Worm (Caenorhabditis elegans) whole organism, young adult: ENCODE results near the gene gcy-3.

Experiments used
- B0019.2 ChIP-seq: fragments of 200-800 bp; sonication (Bioruptor generic); conservative IDR thresholded peaks from 2 replicates; pipeline ENCODE4 v1.3.6; 2022; ENCODE audit warnings: missing genetic modification reagents, missing genetic modification characterization, missing compliant biosample characterization
- cebp-1 ChIP-seq, 2 experiments: fragments of 200-800 bp in 1 of 2; sonication (Bioruptor generic) in 1 of 2; sonication (generic microtip) in 1 of 2; IDR thresholded peaks in 1 of 2; optimal IDR thresholded peaks in 1 of 2; 2 replicates each; pipeline versions ENCODE4 v1.3.6 to Lab custom; 2017 to 2022; ENCODE audit warnings: missing compliant biosample characterization in 2 of 2, missing genetic modification characterization in 2 of 2, mild to moderate bottlenecking in 1 of 2, missing genetic modification reagents in 1 of 2, moderate library complexity in 1 of 2
- dpl-1 ChIP-seq: fragments of 150-350 bp; optimal IDR thresholded peaks from 2 replicates; lab custom pipeline; 2014; ENCODE audit warnings: missing biosample characterization, missing genetic modification reagents, missing genetic modification characterization
- lag-1 ChIP-seq: fragments of 200-800 bp; sonication (Bioruptor generic); IDR thresholded peaks from 2 replicates; pipeline ENCODE4 v1.3.6; 2022; ENCODE audit warnings: missing genetic modification reagents, missing genetic modification characterization, missing compliant biosample characterization
- mcd-1 ChIP-seq: fragments of 200-800 bp; sonication (Bioruptor generic); IDR thresholded peaks from 2 replicates; pipeline ENCODE4 v1.3.6; 2022; ENCODE audit warnings: missing genetic modification reagents, missing genetic modification characterization, missing compliant biosample characterization
- rec-8 ChIP-seq, 2 experiments: sonication (generic microtip); optimal IDR thresholded peaks; 2 replicates each; lab custom pipeline; 2016; ENCODE audit warnings: mild to moderate bottlenecking in 2 of 2, missing genetic modification characterization in 2 of 2, missing genetic modification reagents in 2 of 2, missing genotype in 2 of 2, missing biosample characterization in 1 of 2, missing compliant biosample characterization in 1 of 2, moderate library complexity in 1 of 2

- TF ChIP-seq dpl-1 (GFP tag; lab: Kevin White, UChicago) (peak; percentile 70), B0019.2 (0 out of 2 replicates have a peak, but pooled peaks have one; percentile 57), lag-1 (GFP tag; lab: Robert Waterston, UW) (no peak), mcd-1 (GFP tag; lab: Robert Waterston, UW) (no peak), rec-8 (tag; optimal IDR thresholded peaks at IDR 0.05; lab: Kevin White, UChicago) (no peak), cebp-1 (GFP tag; IDR thresholded peaks at IDR 0.05; lab: Robert Waterston, UW) (no peak), cebp-1 (tag; optimal IDR thresholded peaks at IDR 0.05; lab: Kevin White, UChicago) (no peak)
These were observed 16.6 kb upstream of the gcy-3 start, which contains the start of gene mex-6 for ce11 chrII:9523539-9524224.
